Fruit fly (Drosophila melanogaster) whole organism, embryonic: ENCODE measurements around the gene CG32147.
A peak's percentile ranks its signal among the peaks of the same experiment; 100 is the strongest.

ENCODE experiments used
- Bgb ChIP-seq: fragments of 200-800 bp; sonication (Bioruptor generic); IDR thresholded peaks from 2 replicates; pipeline ENCODE4 v1.3.6; 2022; ENCODE audit warnings: missing biosample characterization, missing genetic modification characterization; ENCODE audit not compliant: partially characterized antibody
- BtbVII ChIP-seq: fragments of 200-800 bp; sonication (Bioruptor generic); optimal IDR thresholded peaks from 3 replicates; lab custom pipeline; 2017; ENCODE audit warnings: missing biosample characterization, mild to moderate bottlenecking, missing genetic modification characterization
- CG10274 ChIP-seq: fragments of 200-800 bp; sonication (Bioruptor generic); optimal IDR thresholded peaks from 3 replicates; lab custom pipeline; 2017; ENCODE audit warnings: missing biosample characterization, mild to moderate bottlenecking, missing genetic modification characterization
- CG10654 ChIP-seq: fragments of 200-800 bp; sonication (Bioruptor generic); optimal IDR thresholded peaks from 2 replicates; lab custom pipeline; 2016; ENCODE audit warnings: missing biosample characterization, missing genetic modification characterization
- CG11398 ChIP-seq: fragments of 200-800 bp; sonication (Bioruptor generic); optimal IDR thresholded peaks from 2 replicates; lab custom pipeline; 2016; ENCODE audit warnings: missing biosample characterization, missing genetic modification characterization
- CG11456 ChIP-seq: fragments of 200-800 bp; sonication (Bioruptor generic); IDR thresholded peaks from 3 replicates; pipeline ENCODE4 v1.3.6; 2022; ENCODE audit warnings: missing biosample characterization, missing genetic modification characterization
- CG11695 ChIP-seq: fragments of 200-800 bp; sonication (Bioruptor generic); IDR thresholded peaks from 3 replicates; pipeline ENCODE4 v1.3.6; 2022; ENCODE audit warnings: missing biosample characterization, missing genetic modification characterization
- CG14860 ChIP-seq: fragments of 200-800 bp; sonication (Bioruptor generic); IDR thresholded peaks from 3 replicates; pipeline ENCODE4 v1.3.6; 2022; ENCODE audit warnings: missing biosample characterization, missing genetic modification characterization; ENCODE audit not compliant: partially characterized antibody
- CG15479 ChIP-seq: fragments of 200-800 bp; sonication (Bioruptor generic); optimal IDR thresholded peaks from 3 replicates; lab custom pipeline; 2019; ENCODE audit warnings: missing biosample characterization, mild to moderate bottlenecking, missing genetic modification characterization, moderate library complexity
- CG16815 ChIP-seq: fragments of 200-800 bp; sonication (Bioruptor generic); optimal IDR thresholded peaks from 3 replicates; lab custom pipeline; 2017; ENCODE audit warnings: missing biosample characterization, mild to moderate bottlenecking, missing genetic modification characterization
- CG2199 ChIP-seq: fragments of 200-800 bp; sonication (Bioruptor generic); IDR thresholded peaks from 3 replicates; pipeline ENCODE4 v1.3.6; 2022; ENCODE audit warnings: missing biosample characterization, missing genetic modification characterization
- CG30403 ChIP-seq: fragments of 200-800 bp; sonication (Bioruptor generic); optimal IDR thresholded peaks from 3 replicates; lab custom pipeline; 2016; ENCODE audit warnings: missing biosample characterization, missing genetic modification characterization
- CG31224 ChIP-seq: fragments of 200-800 bp; sonication (Bioruptor generic); IDR thresholded peaks from 2 replicates; pipeline ENCODE4 v1.3.6; 2022; ENCODE audit warnings: missing biosample characterization, missing genetic modification characterization
- CG3163 ChIP-seq: fragments of 200-800 bp; sonication (Bioruptor generic); optimal IDR thresholded peaks from 3 replicates; lab custom pipeline; 2016; ENCODE audit warnings: missing biosample characterization, missing genetic modification characterization
- CG3407 ChIP-seq: fragments of 200-800 bp; sonication (Bioruptor generic); optimal IDR thresholded peaks from 2 replicates; lab custom pipeline; 2018; ENCODE audit warnings: missing biosample characterization, mild to moderate bottlenecking, missing genetic modification characterization
- CG34224 ChIP-seq: fragments of 200-800 bp; sonication (Bioruptor generic); IDR thresholded peaks from 3 replicates; pipeline ENCODE4 v1.3.6; 2022; ENCODE audit warnings: missing biosample characterization, missing genetic modification characterization; ENCODE audit not compliant: partially characterized antibody
- CG3995 ChIP-seq: fragments of 200-800 bp; sonication (Bioruptor generic); optimal IDR thresholded peaks from 3 replicates; lab custom pipeline; 2016; ENCODE audit warnings: missing biosample characterization, missing genetic modification characterization
- CG6175 ChIP-seq: fragments of 200-800 bp; sonication (Bioruptor generic); IDR thresholded peaks from 3 replicates; pipeline ENCODE4 v1.3.6; 2022; ENCODE audit warnings: missing biosample characterization, missing genetic modification characterization
- CG7786 ChIP-seq: fragments of 200-800 bp; sonication (Bioruptor generic); optimal IDR thresholded peaks from 2 replicates; lab custom pipeline; 2016; ENCODE audit warnings: missing biosample characterization, missing genetic modification characterization
- CG7963 ChIP-seq: fragments of 200-800 bp; sonication (Bioruptor generic); IDR thresholded peaks from 3 replicates; pipeline ENCODE4 v1.3.6; 2022; ENCODE audit warnings: missing biosample characterization, missing genetic modification characterization; ENCODE audit not compliant: partially characterized antibody
- CHES-1-like ChIP-seq: fragments of 200-800 bp; sonication (Bioruptor generic); optimal IDR thresholded peaks from 2 replicates; lab custom pipeline; 2016; ENCODE audit warnings: missing biosample characterization, missing genetic modification characterization
- Camta ChIP-seq: fragments of 200-800 bp; sonication (Bioruptor generic); optimal IDR thresholded peaks from 2 replicates; lab custom pipeline; 2016; ENCODE audit warnings: missing biosample characterization, missing genetic modification characterization
- Dfd ChIP-seq, 2 experiments: fragments of >200 bp; optimal IDR thresholded peaks; 2 replicates each; lab custom pipeline; 2017; ENCODE audit warnings: missing biosample characterization in 2 of 2, missing genetic modification characterization in 2 of 2
- Dll ChIP-seq: fragments of 200-800 bp; sonication (Bioruptor generic); IDR thresholded peaks from 4 replicates; pipeline ENCODE4 v1.3.6; 2022; ENCODE audit warnings: missing biosample characterization, missing genetic modification characterization; ENCODE audit not compliant: partially characterized antibody
- ERR ChIP-seq: fragments of 200-800 bp; sonication (Bioruptor generic); optimal IDR thresholded peaks from 2 replicates; lab custom pipeline; 2016; ENCODE audit warnings: missing biosample characterization, missing genetic modification characterization
- H2.0 ChIP-seq: fragments of 200-800 bp; sonication (Bioruptor generic); IDR thresholded peaks from 2 replicates; pipeline ENCODE4 v1.3.6; 2022; ENCODE audit warnings: missing biosample characterization, missing genetic modification characterization
- HLH54F ChIP-seq: fragments of 200-800 bp; sonication (Bioruptor generic); optimal IDR thresholded peaks from 3 replicates; lab custom pipeline; 2016; ENCODE audit warnings: missing biosample characterization, missing genetic modification characterization
- HLHmδ ChIP-seq: fragments of 200-800 bp; sonication (Bioruptor generic); optimal IDR thresholded peaks from 2 replicates; lab custom pipeline; 2018; ENCODE audit warnings: missing biosample characterization, mild to moderate bottlenecking, missing genetic modification characterization, moderate library complexity
- Hand ChIP-seq: fragments of 200-800 bp; sonication (Bioruptor generic); optimal IDR thresholded peaks from 2 replicates; lab custom pipeline; 2017; ENCODE audit warnings: mild to moderate bottlenecking, missing biosample characterization, missing genetic modification reagents, missing genetic modification characterization
- Lpt ChIP-seq: fragments of >200 bp; optimal IDR thresholded peaks from 2 replicates; lab custom pipeline; 2018; ENCODE audit warnings: missing biosample characterization, missing genetic modification characterization
- Max ChIP-seq: fragments of 200-800 bp; sonication (Bioruptor generic); optimal IDR thresholded peaks from 2 replicates; lab custom pipeline; 2016; ENCODE audit warnings: missing biosample characterization, mild to moderate bottlenecking, missing genetic modification characterization
- Med ChIP-seq: fragments of 200-800 bp; sonication (Bioruptor generic); peaks from one replicate; lab custom pipeline; 2016; ENCODE audit warnings: missing biosample characterization, missing genetic modification characterization, mild to moderate bottlenecking, inconsistent platforms, moderate library complexity
- Nf-YB ChIP-seq: fragments of 200-800 bp; sonication (Bioruptor generic); optimal IDR thresholded peaks from 3 replicates; lab custom pipeline; 2019; ENCODE audit warnings: missing biosample characterization, mild to moderate bottlenecking, missing genetic modification characterization, moderate library complexity
- Usf ChIP-seq: fragments of 200-800 bp; sonication (Bioruptor generic); optimal IDR thresholded peaks from 2 replicates; lab custom pipeline; 2017; ENCODE audit warnings: missing genotype, missing biosample characterization, missing genetic modification characterization
- Xrp1 ChIP-seq: fragments of 200-800 bp; sonication (Bioruptor generic); IDR thresholded peaks from 2 replicates; pipeline ENCODE4 v1.3.6; 2022; ENCODE audit warnings: missing biosample characterization, missing genetic modification characterization
- ab ChIP-seq: fragments of 200-800 bp; sonication (Bioruptor generic); optimal IDR thresholded peaks from 2 replicates; lab custom pipeline; 2016; ENCODE audit warnings: missing biosample characterization, missing genetic modification characterization
- danr ChIP-seq: fragments of 200-800 bp; sonication (Bioruptor generic); IDR thresholded peaks from 2 replicates; pipeline ENCODE4 v1.3.6; 2022; ENCODE audit warnings: missing biosample characterization, missing genetic modification characterization
- knrl ChIP-seq: fragments of 200-800 bp; sonication (Bioruptor generic); IDR thresholded peaks from 3 replicates; pipeline ENCODE4 v1.3.6; 2022; ENCODE audit warnings: missing biosample characterization, missing genetic modification characterization; ENCODE audit not compliant: partially characterized antibody
- oc ChIP-seq: fragments of 200-800 bp; sonication (Bioruptor generic); optimal IDR thresholded peaks from 2 replicates; lab custom pipeline; 2018; ENCODE audit warnings: missing biosample characterization, mild to moderate bottlenecking, missing genetic modification characterization, moderate library complexity
- org-1 ChIP-seq: fragments of 200-800 bp; sonication (Bioruptor generic); optimal IDR thresholded peaks from 2 replicates; lab custom pipeline; 2017; ENCODE audit warnings: missing biosample characterization, missing genetic modification characterization
- p53 ChIP-seq: fragments of 200-800 bp; sonication (Bioruptor generic); optimal IDR thresholded peaks from 2 replicates; lab custom pipeline; 2016; ENCODE audit warnings: missing biosample characterization, missing genetic modification characterization
- peb ChIP-seq: fragments of 200-800 bp; sonication (Bioruptor generic); IDR thresholded peaks from 2 replicates; pipeline ENCODE4 v1.3.6; 2022; ENCODE audit warnings: missing biosample characterization, missing genetic modification characterization
- ro ChIP-seq: fragments of 200-800 bp; sonication (Bioruptor generic); IDR thresholded peaks from 2 replicates; pipeline ENCODE4 v1.3.6; 2022; ENCODE audit warnings: missing biosample characterization, missing genetic modification characterization
- sens-2 ChIP-seq: fragments of 200-800 bp; sonication (Bioruptor generic); IDR thresholded peaks from 2 replicates; pipeline ENCODE4 v1.3.6; 2022; ENCODE audit warnings: missing biosample characterization, missing genetic modification characterization
- sim ChIP-seq: fragments of 200-800 bp; sonication (Bioruptor generic); IDR thresholded peaks from 2 replicates; pipeline ENCODE4 v1.3.6; 2022; ENCODE audit warnings: missing biosample characterization, missing genetic modification characterization
- sqz ChIP-seq: fragments of 200-800 bp; sonication (Bioruptor generic); optimal IDR thresholded peaks from 3 replicates; lab custom pipeline; 2018; ENCODE audit warnings: missing biosample characterization, mild to moderate bottlenecking, missing genetic modification characterization
- stwl ChIP-seq: fragments of 200-800 bp; sonication (Bioruptor generic); optimal IDR thresholded peaks from 3 replicates; lab custom pipeline; 2018; ENCODE audit warnings: missing biosample characterization, mild to moderate bottlenecking, missing genetic modification characterization, moderate library complexity
- unpg ChIP-seq: fragments of 200-800 bp; sonication (Bioruptor generic); optimal IDR thresholded peaks from 3 replicates; lab custom pipeline; 2018; ENCODE audit warnings: missing biosample characterization, mild to moderate bottlenecking, missing genetic modification characterization, moderate library complexity
- zf30C ChIP-seq: fragments of 200-800 bp; sonication (Bioruptor generic); optimal IDR thresholded peaks from 3 replicates; lab custom pipeline; 2018; ENCODE audit warnings: missing biosample characterization, mild to moderate bottlenecking, missing genetic modification characterization
- zfh1 ChIP-seq: fragments of 200-800 bp; sonication (Bioruptor generic); IDR thresholded peaks from 3 replicates; pipeline ENCODE4 v1.3.6; 2022; ENCODE audit warnings: missing biosample characterization, missing genetic modification characterization
- zfh2 ChIP-seq: fragments of 200-800 bp; sonication (Bioruptor generic); optimal IDR thresholded peaks from 2 replicates; lab custom pipeline; 2016; ENCODE audit warnings: missing biosample characterization, missing genetic modification characterization

The CG32147 gene

DNA sequence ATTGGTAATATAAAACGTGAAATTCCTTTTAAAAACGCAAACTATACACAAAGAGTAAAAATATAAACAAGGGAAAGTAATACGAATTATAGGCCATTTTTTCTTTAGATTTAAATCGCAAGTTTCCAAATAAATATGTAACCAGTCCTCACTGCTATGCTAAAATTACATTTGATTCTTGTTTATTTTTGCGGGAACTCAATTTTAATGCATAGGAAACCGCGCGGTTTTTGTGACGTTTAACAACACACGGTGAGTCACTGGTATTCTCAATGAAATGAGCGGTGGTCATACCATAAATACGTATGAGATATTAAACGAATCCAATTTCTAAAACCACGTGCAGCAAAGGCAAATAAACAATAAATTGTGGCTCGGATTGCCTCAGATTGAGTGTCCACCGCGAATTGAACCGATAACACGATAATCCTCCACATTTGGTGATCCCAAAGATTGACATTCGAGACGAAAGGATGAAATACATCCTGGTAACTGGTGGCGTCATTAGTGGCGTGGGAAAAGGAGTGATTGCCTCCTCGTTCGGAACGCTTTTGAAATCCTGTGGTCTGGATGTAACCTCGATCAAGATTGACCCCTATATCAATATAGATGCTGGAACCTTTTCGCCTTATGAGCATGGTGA is 45.9 kb downstream of the CG32147 start, which contains the start of gene Ctps (continued):
- no peak for TF ChIP-seq Dfd (GFP tag; optimal IDR thresholded peaks at IDR 0.05; lab: Kevin White, UChicago)
- TF ChIP-seq CG31224 (GFP tag; lab: Robert Waterston, UW), result no peak
- TF ChIP-seq Usf, result no peak
- TF ChIP-seq HLH54F, result no peak
- TF ChIP-seq zfh2 (GFP tag; lab: Kevin White, UChicago), result no peak
- no peak for TF ChIP-seq CG11456 (GFP tag; lab: Robert Waterston, UW)
- no peak for TF ChIP-seq ro
- TF ChIP-seq CG3995 (GFP tag; lab: Kevin White, UChicago), result peak; percentile 31
- TF ChIP-seq CG10654 (GFP tag; lab: Kevin White, UChicago), result no peak
- 0 out of 2 replicates have a peak, but pooled peaks have one; percentile 12 for TF ChIP-seq Xrp1 (GFP tag; lab: Robert Waterston, UW)
- no peak for TF ChIP-seq sqz
- TF ChIP-seq Nf-YB (GFP tag; lab: Kevin White, UChicago), result no peak
- TF ChIP-seq CG7786 (GFP tag; lab: Kevin White, UChicago), result peak; percentile 29
- TF ChIP-seq CG3163 (GFP tag; lab: Kevin White, UChicago), result no peak
- peak; percentile 79 for TF ChIP-seq stwl
- no peak for TF ChIP-seq CG2199
- TF ChIP-seq sens-2 (GFP tag; lab: Robert Waterston, UW), result no peak
- TF ChIP-seq zf30C, result no peak
- no peak for TF ChIP-seq CG16815 (GFP tag; lab: Kevin White, UChicago)
- no peak for TF ChIP-seq CG11695 (GFP tag; lab: Robert Waterston, UW)
- TF ChIP-seq Camta, result no peak
- TF ChIP-seq ab (GFP tag; lab: Kevin White, UChicago), result no peak
- no peak for TF ChIP-seq CG3407 (GFP tag; lab: Kevin White, UChicago)
- no peak for TF ChIP-seq CG11398 (GFP tag; lab: Kevin White, UChicago)
- 0 out of 2 replicates have a peak, but pooled peaks have one; percentile 16 for TF ChIP-seq peb
- no peak for TF ChIP-seq CG6175 (GFP tag; lab: Robert Waterston, UW)
- no peak for TF ChIP-seq org-1 (GFP tag; lab: Kevin White, UChicago)
- no peak for TF ChIP-seq CG10274 (GFP tag; lab: Kevin White, UChicago)
- TF ChIP-seq sim (GFP tag; lab: Robert Waterston, UW), result no peak
- no peak for TF ChIP-seq CG14860 (GFP tag; lab: Robert Waterston, UW)
- no peak for TF ChIP-seq knrl
- no peak for TF ChIP-seq CG30403
- no peak for TF ChIP-seq ERR (GFP tag; lab: Kevin White, UChicago)
- no peak for TF ChIP-seq oc (tag; lab: Kevin White, UChicago)
- TF ChIP-seq CG7963 (GFP tag; lab: Robert Waterston, UW), result no peak
- no peak for TF ChIP-seq unpg
- TF ChIP-seq CG15479 (GFP tag; lab: Kevin White, UChicago), result no peak
- no peak for TF ChIP-seq zfh1
- no peak for TF ChIP-seq HLHmδ (GFP tag; lab: Kevin White, UChicago)
- TF ChIP-seq Bgb, result no peak
- TF ChIP-seq Dll, result no peak
- no peak for TF ChIP-seq danr (GFP tag; lab: Robert Waterston, UW)
- TF ChIP-seq Med (GFP tag; lab: Kevin White, UChicago), result peak; percentile 91
- no peak for TF ChIP-seq CHES-1-like (GFP tag; lab: Kevin White, UChicago)
- TF ChIP-seq Hand, result no peak
- TF ChIP-seq CG34224, result no peak
- TF ChIP-seq Lpt (GFP tag; lab: Kevin White, UChicago), result no peak
- TF ChIP-seq Max (GFP tag; lab: Kevin White, UChicago), result peak; percentile 55
- TF ChIP-seq BtbVII, result no peak
- no peak for TF ChIP-seq p53
- TF ChIP-seq H2.0 (GFP tag; lab: Robert Waterston, UW), result no peak
